Fruit fly (Drosophila melanogaster): ENCODE data around the gene oc.

Gene oc

DNA sequence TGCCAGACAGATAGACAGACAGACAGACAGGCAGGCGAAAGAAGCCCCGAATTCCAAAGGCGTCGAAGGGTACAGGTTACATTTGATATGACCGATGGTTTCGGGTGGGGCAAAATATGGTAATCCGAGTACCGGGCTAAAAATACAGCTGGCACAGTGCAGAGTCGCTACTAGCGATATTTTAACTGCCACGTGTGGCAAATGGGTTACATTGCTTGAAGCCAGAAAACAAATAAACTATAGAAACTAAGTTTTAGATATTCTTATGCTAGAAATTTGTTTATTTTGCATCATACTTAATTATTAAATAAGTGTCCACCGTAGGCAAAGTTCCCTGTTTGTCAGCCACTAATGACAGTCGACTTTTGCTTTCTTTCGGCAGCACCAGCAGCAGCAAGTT is 67.3 kb downstream of the oc start (continued):
- TF ChIP-seq sens (GFP tag) (peak; percentile 28), ind (GFP tag; optimal IDR thresholded peaks at IDR 0.05) (peak; percentile 5), CG13424 (tag; optimal IDR thresholded peaks at IDR 0.05) (peak; percentile 21), fd96Cb (tag; optimal IDR thresholded peaks at IDR 0.05) (peak; percentile 23), Poxn (GFP tag; IDR thresholded peaks at IDR 0.05) (0 out of 2 replicates have a peak, but pooled peaks have one; percentile 8), Dek (tag; optimal IDR thresholded peaks at IDR 0.05) (no peak), CG7556 (GFP tag; optimal IDR thresholded peaks at IDR 0.05) (peak; percentile 8), Blimp-1 (GFP tag; optimal IDR thresholded peaks at IDR 0.05) (peak; percentile 33), CG17385 (GFP tag; optimal IDR thresholded peaks at IDR 0.05) (peak; percentile 33), CG14014 (GFP tag; IDR thresholded peaks at IDR 0.05) (0 out of 2 replicates have a peak, but pooled peaks have one; percentile 20), CG18599 (GFP tag; optimal IDR thresholded peaks at IDR 0.05) (peak; percentile 44), scrt (GFP tag; optimal IDR thresholded peaks at IDR 0.05) (peak; percentile 18), gem (tag; optimal IDR thresholded peaks at IDR 0.05) (peak; percentile 47), Hmr (GFP tag; optimal IDR thresholded peaks at IDR 0.05) (peak; percentile 26), CG32532 (GFP tag; IDR thresholded peaks at IDR 0.05) (peak; percentile 32; the same call in 1 of the 2 replicates), stc (GFP tag; IDR thresholded peaks at IDR 0.05) (0 out of 2 replicates have a peak, but pooled peaks have one; percentile 21), unpg (GFP tag; optimal IDR thresholded peaks at IDR 0.05) (peak; percentile 6), Tbp (GFP tag; optimal IDR thresholded peaks at IDR 0.05) (no peak), CG6683 (GFP tag; optimal IDR thresholded peaks at IDR 0.05) (no peak), Lhr (GFP tag; optimal IDR thresholded peaks at IDR 0.05) (no peak), dysf (GFP tag; IDR thresholded peaks at IDR 0.05) (peak; percentile 60; the same call in 2 of the 3 replicates), fd102C (GFP tag; optimal IDR thresholded peaks at IDR 0.05) (no peak), HLH54F (GFP tag; optimal IDR thresholded peaks at IDR 0.05) (peak; percentile 9), CoRest (tag; optimal IDR thresholded peaks at IDR 0.05) (peak; percentile 23), CG2120 (GFP tag; optimal IDR thresholded peaks at IDR 0.05) (peak; percentile 34), CG34422 (GFP tag; IDR thresholded peaks at IDR 0.05) (0 out of 3 replicates have a peak, but pooled peaks have one; percentile 21), prd (optimal IDR thresholded peaks at IDR 0.05) (no peak), prd (GFP tag; IDR thresholded peaks at IDR 0.05) (peak; percentile 28; the same call in 1 of the 3 replicates), CG1603 (tag; optimal IDR thresholded peaks at IDR 0.05) (peak; percentile 6), lilli (GFP tag; optimal IDR thresholded peaks at IDR 0.05) (no peak), sisA (GFP tag; IDR thresholded peaks at IDR 0.05) (peak; percentile 17; the same call in 1 of the 2 replicates), row (GFP tag; IDR thresholded peaks at IDR 0.05) (peak; percentile 69), PHDP (tag; optimal IDR thresholded peaks at IDR 0.05) (peak; percentile 24), CG2678 (tag; optimal IDR thresholded peaks at IDR 0.05) (peak; percentile 36), H2.0 (GFP tag; IDR thresholded peaks at IDR 0.05) (0 out of 2 replicates have a peak, but pooled peaks have one; percentile 8), CG13624 (GFP tag; optimal IDR thresholded peaks at IDR 0.05) (peak; percentile 1), tgo (GFP tag; IDR thresholded peaks at IDR 0.05) (peak; percentile 19; the same call in 1 of the 3 replicates), chif (GFP tag; optimal IDR thresholded peaks at IDR 0.05) (no peak), Ptx1 (GFP tag; IDR thresholded peaks at IDR 0.05) (peak; percentile 30; the same call in 1 of the 2 replicates), Rfx (GFP tag; IDR thresholded peaks at IDR 0.05) (peak; percentile 53; the same call in 1 of the 2 replicates), CG12659 (GFP tag; optimal IDR thresholded peaks at IDR 0.05) (peak; percentile 52), rib (GFP tag; IDR thresholded peaks at IDR 0.05) (no peak), CG8290 (GFP tag; optimal IDR thresholded peaks at IDR 0.05) (no peak), CG8290 (tag; optimal IDR thresholded peaks at IDR 0.05) (peak in 1 of 2 experiments; percentile 10), CG31441 (GFP tag; IDR thresholded peaks at IDR 0.05) (0 out of 2 replicates have a peak, but pooled peaks have one; percentile 23), Ets65A (GFP tag) (peak; percentile 42), HLH3B (GFP tag; IDR thresholded peaks at IDR 0.05) (0 out of 2 replicates have a peak, but pooled peaks have one; percentile 9), tx (GFP tag; optimal IDR thresholded peaks at IDR 0.05) (no peak), CG31224 (GFP tag; IDR thresholded peaks at IDR 0.05) (0 out of 2 replicates have a peak, but pooled peaks have one; percentile 24), dmrt99B (tag; optimal IDR thresholded peaks at IDR 0.05) (peak; percentile 16), CG10543 (GFP tag; optimal IDR thresholded peaks at IDR 0.05) (peak; percentile 30)
